Worm (Caenorhabditis elegans) whole organism, mixed stage, embryonic: ENCODE results near the gene F20A1.6.

Experiments used
- M03D4.4 ChIP-seq: sonication (generic microtip); optimal IDR thresholded peaks from 2 replicates; lab custom pipeline; 2017; ENCODE audit warnings: mild to moderate bottlenecking, missing genetic modification characterization, missing compliant biosample characterization
- bed-3 ChIP-seq: fragments of 200-800 bp; sonication (Bioruptor generic); optimal IDR thresholded peaks from 3 replicates; lab custom pipeline; 2018; ENCODE audit warnings: mild to moderate bottlenecking, missing genetic modification characterization, moderate library complexity, missing compliant biosample characterization
- blmp-1 ChIP-seq: fragments of 150-350 bp; optimal IDR thresholded peaks from 2 replicates; lab custom pipeline; 2014; ENCODE audit warnings: missing biosample characterization, missing genetic modification characterization
- ceh-39 ChIP-seq: fragments of 150-350 bp; optimal IDR thresholded peaks from 2 replicates; lab custom pipeline; 2014; ENCODE audit warnings: missing biosample characterization, missing genetic modification characterization
- ceh-43 ChIP-seq: fragments of 200-800 bp; sonication (Bioruptor generic); optimal IDR thresholded peaks from 2 replicates; lab custom pipeline; 2018; ENCODE audit warnings: mild to moderate bottlenecking, missing genetic modification characterization, moderate library complexity, missing compliant biosample characterization
- ces-1 ChIP-seq: fragments of 150-350 bp; optimal IDR thresholded peaks from 2 replicates; lab custom pipeline; 2014; ENCODE audit warnings: missing biosample characterization, missing genetic modification reagents, missing genetic modification characterization
- cnd-1 ChIP-seq: fragments of 200-800 bp; sonication (Bioruptor generic); optimal IDR thresholded peaks from 2 replicates; lab custom pipeline; 2018; ENCODE audit warnings: mild to moderate bottlenecking, missing genetic modification characterization, missing compliant biosample characterization
- drap-1 ChIP-seq: fragments of 200-800 bp; sonication (Bioruptor generic); optimal IDR thresholded peaks from 3 replicates; lab custom pipeline; 2018; ENCODE audit warnings: mild to moderate bottlenecking, missing genetic modification characterization, missing compliant biosample characterization
- elt-1 ChIP-seq: sonication (generic microtip); optimal IDR thresholded peaks from 2 replicates; lab custom pipeline; 2017; ENCODE audit warnings: missing genetic modification characterization, mild to moderate bottlenecking, missing compliant biosample characterization, antibody characterized with exemption, moderate library complexity, borderline replicate concordance; ENCODE audit not compliant: insufficient read depth
- elt-3 ChIP-seq: fragments of 150-350 bp; optimal IDR thresholded peaks from 2 replicates; lab custom pipeline; 2014; ENCODE audit warnings: missing biosample characterization, missing genetic modification characterization
- flh-1 ChIP-seq: fragments of 200-800 bp; sonication (Bioruptor generic); optimal IDR thresholded peaks from 2 replicates; lab custom pipeline; 2018; ENCODE audit warnings: mild to moderate bottlenecking, missing genetic modification characterization, moderate library complexity, missing compliant biosample characterization
- ham-2 ChIP-seq: fragments of 200-800 bp; sonication (Bioruptor generic); optimal IDR thresholded peaks from 2 replicates; lab custom pipeline; 2018; ENCODE audit warnings: mild to moderate bottlenecking, missing genetic modification characterization, missing compliant biosample characterization
- hlh-1 ChIP-seq: fragments of 150-350 bp; optimal IDR thresholded peaks from 2 replicates; lab custom pipeline; 2014; ENCODE audit warnings: missing biosample characterization, missing genetic modification reagents, missing genetic modification characterization
- lin-13 ChIP-seq: fragments of 150-350 bp; optimal IDR thresholded peaks from 2 replicates; lab custom pipeline; 2014; ENCODE audit warnings: missing biosample characterization, missing genetic modification characterization
- lin-32 ChIP-seq: fragments of 200-800 bp; sonication (Bioruptor generic); optimal IDR thresholded peaks from 2 replicates; lab custom pipeline; 2018; ENCODE audit warnings: mild to moderate bottlenecking, missing genetic modification characterization, missing compliant biosample characterization
- lsy-2 ChIP-seq: fragments of 150-350 bp; optimal IDR thresholded peaks from 2 replicates; lab custom pipeline; 2014; ENCODE audit warnings: missing biosample characterization, missing genetic modification characterization
- mab-5 ChIP-seq: fragments of 150-350 bp; optimal IDR thresholded peaks from 2 replicates; lab custom pipeline; 2014; ENCODE audit warnings: missing biosample characterization, missing genetic modification characterization
- mep-1 ChIP-seq: fragments of 150-350 bp; optimal IDR thresholded peaks from 2 replicates; lab custom pipeline; 2017; ENCODE audit warnings: missing biosample characterization, missing genetic modification reagents, missing genetic modification characterization, inconsistent platforms
- mls-2 ChIP-seq: sonication (generic microtip); optimal IDR thresholded peaks from 2 replicates; lab custom pipeline; 2016; ENCODE audit warnings: mild to moderate bottlenecking, missing genetic modification characterization, moderate library complexity, missing compliant biosample characterization
- nhr-12 ChIP-seq: fragments of 150-350 bp; optimal IDR thresholded peaks from 2 replicates; lab custom pipeline; 2014; ENCODE audit warnings: missing biosample characterization, missing genetic modification characterization
- nhr-2 ChIP-seq: fragments of 150-350 bp; optimal IDR thresholded peaks from 2 replicates; lab custom pipeline; 2014; ENCODE audit warnings: missing biosample characterization, missing genetic modification characterization
- nhr-237 ChIP-seq: fragments of 150-350 bp; optimal IDR thresholded peaks from 2 replicates; lab custom pipeline; 2014; ENCODE audit warnings: missing biosample characterization, missing genetic modification characterization
- nhr-28 ChIP-seq: fragments of 150-350 bp; optimal IDR thresholded peaks from 2 replicates; lab custom pipeline; 2014; ENCODE audit warnings: missing biosample characterization, missing genetic modification characterization
- nhr-76 ChIP-seq: sonication (generic microtip); optimal IDR thresholded peaks from 2 replicates; lab custom pipeline; 2017; ENCODE audit warnings: missing biosample characterization, missing genetic modification characterization
- sem-2 ChIP-seq: fragments of 200-800 bp; sonication (Bioruptor generic); optimal IDR thresholded peaks from 2 replicates; lab custom pipeline; 2018; ENCODE audit warnings: mild to moderate bottlenecking, missing genetic modification characterization, missing compliant biosample characterization
- snpc-4 ChIP-seq: fragments of 150-350 bp; optimal IDR thresholded peaks from 2 replicates; lab custom pipeline; 2014; ENCODE audit warnings: missing biosample characterization, missing genetic modification characterization
- sptf-1 ChIP-seq: sonication (generic microtip); optimal IDR thresholded peaks from 2 replicates; lab custom pipeline; 2017; ENCODE audit warnings: mild to moderate bottlenecking, missing genetic modification characterization, moderate library complexity, missing compliant biosample characterization
- tbx-8 ChIP-seq: fragments of 200-800 bp; sonication (Bioruptor generic); optimal IDR thresholded peaks from 2 replicates; lab custom pipeline; 2018; ENCODE audit warnings: mild to moderate bottlenecking, missing genetic modification characterization, moderate library complexity, missing compliant biosample characterization
- unc-120 ChIP-seq: sonication (generic microtip); optimal IDR thresholded peaks from 2 replicates; lab custom pipeline; 2017; ENCODE audit warnings: missing genetic modification characterization, missing compliant biosample characterization; ENCODE audit not compliant: poor library complexity, severe bottlenecking
- unc-39 ChIP-seq: fragments of 150-350 bp; optimal IDR thresholded peaks from 2 replicates; lab custom pipeline; 2014; ENCODE audit warnings: missing biosample characterization, missing genetic modification characterization
- zip-8 ChIP-seq: fragments of 150-350 bp; optimal IDR thresholded peaks from 2 replicates; lab custom pipeline; 2014; ENCODE audit warnings: missing biosample characterization, missing genetic modification characterization
- ztf-11 ChIP-seq: fragments of 150-350 bp; optimal IDR thresholded peaks from 2 replicates; lab custom pipeline; 2014; ENCODE audit warnings: missing biosample characterization, missing genetic modification characterization

F20A1.6 gene

ce11 chrV:7017059-7017458 is 9.9 kb downstream of the F20A1.6 start, which contains the start of gene srsx-32:
Gene srsx-32, plus strand, starts transcription at chrV:7017359.
- no peak for TF ChIP-seq sem-2
- no peak for TF ChIP-seq bed-3 (GFP tag; lab: Kevin White, UChicago)
- TF ChIP-seq snpc-4 (tag; lab: Kevin White, UChicago) = no peak
- no peak for TF ChIP-seq mep-1 (tag; lab: Kevin White, UChicago)
- no peak for TF ChIP-seq lin-32 (GFP tag; lab: Kevin White, UChicago)
- no peak for TF ChIP-seq mls-2 (tag; lab: Kevin White, UChicago)
- no peak for TF ChIP-seq nhr-237
- TF ChIP-seq ham-2 (GFP tag; lab: Kevin White, UChicago) = no peak
- no peak for TF ChIP-seq nhr-12 (tag; lab: Kevin White, UChicago)
- TF ChIP-seq ceh-43 (GFP tag; lab: Kevin White, UChicago) = no peak
- TF ChIP-seq nhr-2 (tag; lab: Kevin White, UChicago) = no peak

ce11 chrV:7015872-7016271 is 11.1 kb downstream of the F20A1.6 start, which contains the start of gene C33G8.13:
Gene C33G8.13, minus strand, starts transcription at chrV:7015972.
- TF ChIP-seq lsy-2 (tag; lab: Kevin White, UChicago) = no peak
- TF ChIP-seq hlh-1 (tag; lab: Kevin White, UChicago) = no peak
- no peak for TF ChIP-seq ztf-11 (tag; lab: Kevin White, UChicago)
- no peak for TF ChIP-seq tbx-8 (GFP tag; lab: Kevin White, UChicago)
- TF ChIP-seq cnd-1 = no peak
- TF ChIP-seq M03D4.4 (tag; lab: Kevin White, UChicago) = no peak

ce11 chrV:7012617-7013016 is 14.3 kb downstream of the F20A1.6 start, which contains the start of gene srw-127:
Gene srw-127, plus strand, starts transcription at chrV:7012917.
- no peak for TF ChIP-seq snpc-4 (tag; lab: Kevin White, UChicago)
- TF ChIP-seq bed-3 (GFP tag; lab: Kevin White, UChicago) = no peak
- no peak for TF ChIP-seq nhr-76 (tag; lab: Kevin White, UChicago)
- TF ChIP-seq drap-1 (GFP tag; lab: Kevin White, UChicago) = no peak
- no peak for TF ChIP-seq blmp-1 (tag; lab: Kevin White, UChicago)
- TF ChIP-seq ztf-11 (tag; lab: Kevin White, UChicago) = no peak
- no peak for TF ChIP-seq hlh-1 (tag; lab: Kevin White, UChicago)
- TF ChIP-seq unc-120 = no peak
- TF ChIP-seq sem-2 = no peak
- no peak for TF ChIP-seq nhr-12 (tag; lab: Kevin White, UChicago)
- TF ChIP-seq sptf-1 (tag; lab: Kevin White, UChicago) = no peak
- no peak for TF ChIP-seq tbx-8 (GFP tag; lab: Kevin White, UChicago)

ce11 chrV:7009461-7009860 is 17.5 kb downstream of the F20A1.6 start, which contains the start of gene C33G8.2:
Gene C33G8.2, plus strand, starts transcription at chrV:7009761.
- TF ChIP-seq sem-2 (no peak), mab-5 (tag; lab: Kevin White, UChicago) (no peak), mls-2 (tag; lab: Kevin White, UChicago) (no peak), lin-13 (tag; lab: Kevin White, UChicago) (no peak)

ce11 chrV:7007307-7007706 is 19.6 kb downstream of the F20A1.6 start, which contains the start of gene drd-10:
Gene drd-10, plus strand, starts transcription at chrV:7007607.
- TF ChIP-seq bed-3 (GFP tag; lab: Kevin White, UChicago) (no peak), ces-1 (GFP tag; lab: Kevin White, UChicago) (no peak), hlh-1 (tag; lab: Kevin White, UChicago) (no peak), elt-1 (no peak), mab-5 (tag; lab: Kevin White, UChicago) (no peak), nhr-237 (no peak), unc-120 (no peak), mep-1 (tag; lab: Kevin White, UChicago) (no peak), elt-3 (tag; lab: Kevin White, UChicago) (no peak), flh-1 (GFP tag; lab: Kevin White, UChicago) (no peak), ceh-39 (tag; lab: Kevin White, UChicago) (no peak), unc-39 (tag; lab: Kevin White, UChicago) (no peak), nhr-28 (no peak), ceh-43 (GFP tag; lab: Kevin White, UChicago) (no peak), sem-2 (no peak), zip-8 (tag; lab: Kevin White, UChicago) (no peak), lin-13 (tag; lab: Kevin White, UChicago) (no peak), drap-1 (GFP tag; lab: Kevin White, UChicago) (no peak)
